Fruit fly (Drosophila melanogaster) whole organism, embryonic: Measurements from ENCODE around the gene IKKepsilon.
A peak's percentile ranks its signal among the peaks of the same experiment; 100 is the strongest.

Experiments used
- ATbp ChIP-seq: fragments of 200-800 bp; sonication (Bioruptor generic); optimal IDR thresholded peaks from 2 replicates; lab custom pipeline; 2017; ENCODE audit warnings: missing biosample characterization, mild to moderate bottlenecking, missing genetic modification characterization, missing genetic modification reagents
- Awh ChIP-seq: fragments of 200-800 bp; sonication (Bioruptor generic); IDR thresholded peaks from 2 replicates; pipeline ENCODE4, ENCODE4 v1.3.6; 2022; ENCODE audit warnings: missing biosample characterization, missing genetic modification characterization
- CG1024 ChIP-seq: fragments of 200-800 bp; sonication (Bioruptor generic); IDR thresholded peaks from 2 replicates; pipeline ENCODE4 v1.3.6; 2022; ENCODE audit warnings: missing biosample characterization, missing genetic modification characterization
- CG11085 ChIP-seq: fragments of 200-800 bp; sonication (Bioruptor generic); IDR thresholded peaks from 2 replicates; pipeline ENCODE4 v1.3.6; 2022; ENCODE audit warnings: missing biosample characterization, missing genetic modification characterization
- CG11398 ChIP-seq: fragments of 200-800 bp; sonication (Bioruptor generic); optimal IDR thresholded peaks from 2 replicates; lab custom pipeline; 2016; ENCODE audit warnings: missing biosample characterization, missing genetic modification characterization
- CG11504 ChIP-seq: fragments of 200-800 bp; sonication (Bioruptor generic); optimal IDR thresholded peaks from 3 replicates; lab custom pipeline; 2019; ENCODE audit warnings: missing biosample characterization, mild to moderate bottlenecking, missing genetic modification characterization, moderate library complexity
- CG12236 ChIP-seq: fragments of 200-800 bp; sonication (Bioruptor generic); optimal IDR thresholded peaks from 2 replicates; lab custom pipeline; 2016; ENCODE audit warnings: missing biosample characterization, missing genetic modification characterization
- CG13424 ChIP-seq: fragments of 200-800 bp; sonication (Bioruptor generic); optimal IDR thresholded peaks from 2 replicates; lab custom pipeline; 2019; ENCODE audit warnings: missing biosample characterization, mild to moderate bottlenecking, missing genetic modification characterization, moderate library complexity
- CG14710 ChIP-seq: fragments of 200-800 bp; sonication (Bioruptor generic); optimal IDR thresholded peaks from 3 replicates; lab custom pipeline; 2019; ENCODE audit warnings: missing biosample characterization, mild to moderate bottlenecking, missing genetic modification characterization, moderate library complexity
- CG15479 ChIP-seq: fragments of 200-800 bp; sonication (Bioruptor generic); optimal IDR thresholded peaks from 3 replicates; lab custom pipeline; 2019; ENCODE audit warnings: missing biosample characterization, mild to moderate bottlenecking, missing genetic modification characterization, moderate library complexity
- CG1602 ChIP-seq: fragments of 200-800 bp; sonication (Bioruptor generic); optimal IDR thresholded peaks from 3 replicates; lab custom pipeline; 2016; ENCODE audit warnings: missing biosample characterization, missing genetic modification characterization
- CG1603 ChIP-seq: fragments of 200-800 bp; sonication (Bioruptor generic); optimal IDR thresholded peaks from 2 replicates; lab custom pipeline; 2019; ENCODE audit warnings: missing biosample characterization, mild to moderate bottlenecking, missing genetic modification characterization, moderate library complexity
- CG17802 ChIP-seq: fragments of 200-800 bp; sonication (Bioruptor generic); optimal IDR thresholded peaks from 2 replicates; lab custom pipeline; 2018; ENCODE audit warnings: missing biosample characterization, mild to moderate bottlenecking, missing genetic modification characterization, moderate library complexity
- CG2712 ChIP-seq: fragments of 200-800 bp; optimal IDR thresholded peaks from 3 replicates; lab custom pipeline; 2019; ENCODE audit warnings: missing biosample characterization, mild to moderate bottlenecking, missing genetic modification characterization, moderate library complexity
- CG3065 ChIP-seq: fragments of 200-800 bp; sonication (Bioruptor generic); optimal IDR thresholded peaks from 2 replicates; lab custom pipeline; 2016; ENCODE audit warnings: missing biosample characterization, missing genetic modification characterization
- CG31224 ChIP-seq: fragments of 200-800 bp; sonication (Bioruptor generic); IDR thresholded peaks from 2 replicates; pipeline ENCODE4 v1.3.6; 2022; ENCODE audit warnings: missing biosample characterization, missing genetic modification characterization
- CG6654 ChIP-seq: fragments of 200-800 bp; sonication (Bioruptor generic); optimal IDR thresholded peaks from 2 replicates; lab custom pipeline; 2017; ENCODE audit warnings: missing biosample characterization, mild to moderate bottlenecking, missing genetic modification characterization
- CG6813 ChIP-seq: fragments of 200-800 bp; sonication (Bioruptor generic); optimal IDR thresholded peaks from 2 replicates; lab custom pipeline; 2017; ENCODE audit warnings: missing biosample characterization, missing genetic modification characterization, mild to moderate bottlenecking, moderate library complexity, missing genetic modification reagents
- CG7839 ChIP-seq: fragments of 200-800 bp; sonication (Bioruptor generic); optimal IDR thresholded peaks from 3 replicates; lab custom pipeline; 2018; ENCODE audit warnings: missing biosample characterization, mild to moderate bottlenecking, missing genetic modification characterization, moderate library complexity
- Chrac-16 ChIP-seq: fragments of 200-800 bp; sonication (Bioruptor generic); optimal IDR thresholded peaks from 3 replicates; lab custom pipeline; 2016; ENCODE audit warnings: missing biosample characterization, missing genetic modification characterization
- D19B ChIP-seq: fragments of 200-800 bp; sonication (Bioruptor generic); optimal IDR thresholded peaks from 2 replicates; lab custom pipeline; 2017; ENCODE audit warnings: missing biosample characterization, mild to moderate bottlenecking, missing genetic modification characterization
- Deaf1 ChIP-seq: fragments of 200-800 bp; optimal IDR thresholded peaks from 3 replicates; lab custom pipeline; 2019; ENCODE audit warnings: missing biosample characterization, mild to moderate bottlenecking, missing genetic modification characterization, moderate library complexity
- Eip74EF ChIP-seq, 2 experiments: fragments of 200-800 bp in 1 of 2; fragments of >200 bp in 1 of 2; sonication (Bioruptor generic) in 1 of 2; optimal IDR thresholded peaks; 2 replicates each; lab custom pipeline; 2017 to 2019; ENCODE audit warnings: missing biosample characterization in 2 of 2, missing genetic modification characterization in 2 of 2, mild to moderate bottlenecking in 1 of 2, moderate library complexity in 1 of 2
- Ets65A ChIP-seq: fragments of 200-800 bp; sonication (Bioruptor generic); peaks from one replicate; lab custom pipeline; 2016; ENCODE audit warnings: missing biosample characterization, missing genetic modification characterization
- Fer2 ChIP-seq: fragments of 200-800 bp; sonication (Bioruptor generic); optimal IDR thresholded peaks from 2 replicates; lab custom pipeline; 2018; ENCODE audit warnings: missing biosample characterization, mild to moderate bottlenecking, missing genetic modification characterization, moderate library complexity
- HLHmδ ChIP-seq: fragments of 200-800 bp; sonication (Bioruptor generic); optimal IDR thresholded peaks from 2 replicates; lab custom pipeline; 2018; ENCODE audit warnings: missing biosample characterization, mild to moderate bottlenecking, missing genetic modification characterization, moderate library complexity
- Myb ChIP-seq: fragments of 200-800 bp; sonication (Bioruptor generic); optimal IDR thresholded peaks from 2 replicates; lab custom pipeline; 2016; ENCODE audit warnings: missing biosample characterization, missing genetic modification characterization
- NFAT ChIP-seq: fragments of 200-800 bp; sonication (Bioruptor generic); IDR thresholded peaks from 2 replicates; pipeline ENCODE4 v1.3.6; 2022; ENCODE audit warnings: missing biosample characterization, missing genetic modification characterization
- Nf-YB ChIP-seq: fragments of 200-800 bp; sonication (Bioruptor generic); optimal IDR thresholded peaks from 3 replicates; lab custom pipeline; 2019; ENCODE audit warnings: missing biosample characterization, mild to moderate bottlenecking, missing genetic modification characterization, moderate library complexity
- Oaz ChIP-seq: fragments of 200-800 bp; sonication (Bioruptor generic); IDR thresholded peaks from 2 replicates; pipeline ENCODE4 v1.3.6; 2022; ENCODE audit warnings: missing biosample characterization, missing genetic modification characterization
- Poxn ChIP-seq: fragments of 200-800 bp; sonication (Bioruptor generic); IDR thresholded peaks from 2 replicates; pipeline ENCODE4 v1.3.6; 2022; ENCODE audit warnings: missing biosample characterization, missing genetic modification characterization
- Rfx ChIP-seq: fragments of 200-800 bp; sonication (Bioruptor generic); IDR thresholded peaks from 2 replicates; pipeline ENCODE4 v1.3.6; 2022; ENCODE audit warnings: missing biosample characterization, missing genetic modification characterization
- Sox102F ChIP-seq: fragments of 200-800 bp; sonication (Bioruptor generic); optimal IDR thresholded peaks from 2 replicates; lab custom pipeline; 2018; ENCODE audit warnings: missing biosample characterization, mild to moderate bottlenecking, missing genetic modification characterization, moderate library complexity
- TFAM ChIP-seq: fragments of 200-800 bp; sonication (Bioruptor generic); optimal IDR thresholded peaks from 2 replicates; lab custom pipeline; 2017; ENCODE audit warnings: missing biosample characterization, missing genetic modification characterization, inconsistent platforms
- Tbp ChIP-seq: fragments of >200 bp; optimal IDR thresholded peaks from 2 replicates; lab custom pipeline; 2018; ENCODE audit warnings: missing biosample characterization, missing genetic modification characterization
- amos ChIP-seq: fragments of 200-800 bp; sonication (Bioruptor generic); IDR thresholded peaks from 2 replicates; pipeline ENCODE4 v1.3.6; 2022; ENCODE audit warnings: missing biosample characterization, missing genetic modification characterization; ENCODE audit not compliant: partially characterized antibody
- dmrt11E ChIP-seq: fragments of 200-800 bp; sonication (Bioruptor generic); optimal IDR thresholded peaks from 3 replicates; lab custom pipeline; 2018; ENCODE audit warnings: missing biosample characterization, mild to moderate bottlenecking, missing genetic modification characterization, moderate library complexity
- emc ChIP-seq: fragments of 200-800 bp; sonication (Bioruptor generic); optimal IDR thresholded peaks from 2 replicates; lab custom pipeline; 2016; ENCODE audit warnings: missing biosample characterization, missing genetic modification characterization
- eyg ChIP-seq: fragments of 200-800 bp; sonication (Bioruptor generic); optimal IDR thresholded peaks from 3 replicates; lab custom pipeline; 2016; ENCODE audit warnings: missing biosample characterization, missing genetic modification characterization
- fu2 ChIP-seq: fragments of 200-800 bp; sonication (Bioruptor generic); optimal IDR thresholded peaks from 2 replicates; lab custom pipeline; 2016; ENCODE audit warnings: missing biosample characterization, missing genetic modification characterization
- grau ChIP-seq: fragments of 200-800 bp; optimal IDR thresholded peaks from 3 replicates; lab custom pipeline; 2019; ENCODE audit warnings: missing biosample characterization, mild to moderate bottlenecking, missing genetic modification characterization, moderate library complexity
- gsb-n ChIP-seq: fragments of 200-800 bp; sonication (Bioruptor generic); optimal IDR thresholded peaks from 3 replicates; lab custom pipeline; 2018; ENCODE audit warnings: missing biosample characterization, mild to moderate bottlenecking, missing genetic modification characterization
- her ChIP-seq: fragments of 200-800 bp; sonication (Bioruptor generic); optimal IDR thresholded peaks from 2 replicates; lab custom pipeline; 2016; ENCODE audit warnings: missing biosample characterization, missing genetic modification characterization
- ind ChIP-seq: fragments of 200-800 bp; sonication (Bioruptor generic); optimal IDR thresholded peaks from 3 replicates; lab custom pipeline; 2016; ENCODE audit warnings: missing biosample characterization, missing genetic modification characterization
- klu ChIP-seq: fragments of 200-800 bp; sonication (Bioruptor generic); IDR thresholded peaks from 2 replicates; pipeline ENCODE4 v1.3.6; 2022; ENCODE audit warnings: missing biosample characterization, missing genetic modification characterization
- lov ChIP-seq, 2 experiments: fragments of 200-800 bp in 1 of 2; fragments of >200 bp in 1 of 2; sonication (Bioruptor generic) in 1 of 2; IDR thresholded peaks in 1 of 2; optimal IDR thresholded peaks in 1 of 2; 2 replicates in 1 of 2; 3 replicates in 1 of 2; pipeline versions ENCODE4 v1.3.6 to Lab custom; 2017 to 2022; ENCODE audit warnings: missing biosample characterization in 1 of 2, missing genetic modification characterization in 1 of 2
- pum ChIP-seq: fragments of 200-800 bp; sonication (Bioruptor generic); optimal IDR thresholded peaks from 2 replicates; lab custom pipeline; 2016; ENCODE audit warnings: missing biosample characterization, missing genetic modification characterization
- ranshi ChIP-seq: fragments of 200-800 bp; sonication (Bioruptor generic); IDR thresholded peaks from 2 replicates; pipeline ENCODE4 v1.3.6; 2022; ENCODE audit warnings: missing biosample characterization, missing genetic modification characterization
- sug ChIP-seq: fragments of 200-800 bp; optimal IDR thresholded peaks from 2 replicates; lab custom pipeline; 2019; ENCODE audit warnings: missing biosample characterization, mild to moderate bottlenecking, missing genetic modification characterization, moderate library complexity
- unpg ChIP-seq: fragments of 200-800 bp; sonication (Bioruptor generic); optimal IDR thresholded peaks from 3 replicates; lab custom pipeline; 2018; ENCODE audit warnings: missing biosample characterization, mild to moderate bottlenecking, missing genetic modification characterization, moderate library complexity
- yki ChIP-seq: fragments of >200 bp; optimal IDR thresholded peaks from 3 replicates; lab custom pipeline; 2018

IKKepsilon gene

DNA sequence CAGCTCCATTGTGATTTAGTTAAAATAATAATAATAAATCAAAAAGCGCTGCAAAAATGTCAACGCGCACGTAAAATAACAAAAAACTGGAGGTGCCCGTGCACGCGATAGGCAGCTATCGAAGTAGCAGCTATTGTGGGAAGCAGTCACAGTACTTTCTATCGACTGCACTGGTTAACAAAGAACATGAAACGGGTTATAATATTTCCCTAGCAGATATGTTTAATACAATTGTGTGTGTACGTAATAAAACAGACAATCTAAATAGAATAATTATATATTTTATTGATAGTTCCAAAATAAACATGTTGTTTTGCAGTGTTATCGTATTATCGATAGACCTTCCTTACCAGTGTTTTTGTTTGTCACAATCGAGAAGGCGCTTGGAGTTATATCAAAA is at the start of gene IKKepsilon, which contains the start of gene CG31678 (continued):
- TF ChIP-seq CG7839 (tag; lab: Kevin White, UChicago) (peak; percentile 37), CG15479 (GFP tag; lab: Kevin White, UChicago) (no peak), ranshi (GFP tag; lab: Robert Waterston, UW) (0 out of 2 replicates have a peak, but pooled peaks have one; percentile 23), klu (GFP tag; lab: Robert Waterston, UW) (no peak), CG12236 (GFP tag; lab: Kevin White, UChicago) (no peak), Oaz (GFP tag; lab: Robert Waterston, UW) (no peak), NFAT (GFP tag; lab: Robert Waterston, UW) (no peak), Poxn (GFP tag; lab: Robert Waterston, UW) (no peak), Nf-YB (GFP tag; lab: Kevin White, UChicago) (no peak), Awh (GFP tag; lab: Robert Waterston, UW) (no peak), unpg (GFP tag; lab: Kevin White, UChicago) (peak; percentile 35), CG6813 (GFP tag; lab: Kevin White, UChicago) (no peak), lov (optimal IDR thresholded peaks at IDR 0.05; lab: Kevin White, UChicago) (no peak), lov (GFP tag; IDR thresholded peaks at IDR 0.05; lab: Robert Waterston, UW) (no peak), Fer2 (tag; lab: Kevin White, UChicago) (no peak), Ets65A (GFP tag; lab: Kevin White, UChicago) (peak; percentile 59), CG17802 (tag; lab: Kevin White, UChicago) (no peak), ind (GFP tag; lab: Kevin White, UChicago) (peak; percentile 47), CG31224 (GFP tag; lab: Robert Waterston, UW) (no peak; the same call in 1 of the 2 replicates), CG11085 (GFP tag; lab: Robert Waterston, UW) (no peak), fu2 (GFP tag; lab: Kevin White, UChicago) (no peak), emc (no peak), CG3065 (no peak), gsb-n (tag; lab: Kevin White, UChicago) (no peak), Tbp (GFP tag; lab: Kevin White, UChicago) (no peak), Chrac-16 (GFP tag; lab: Kevin White, UChicago) (peak; percentile 26), pum (GFP tag; lab: Kevin White, UChicago) (no peak), D19B (GFP tag; lab: Kevin White, UChicago) (no peak), sug (tag; lab: Kevin White, UChicago) (peak; percentile 30), grau (peak; percentile 58), CG14710 (tag; lab: Kevin White, UChicago) (peak; percentile 61), dmrt11E (tag; lab: Kevin White, UChicago) (peak; percentile 24), Myb (no peak), yki (lab: Kevin White, UChicago) (no peak), ATbp (GFP tag; lab: Kevin White, UChicago) (no peak), TFAM (GFP tag; lab: Kevin White, UChicago) (no peak), CG1603 (tag; lab: Kevin White, UChicago) (peak; percentile 64), Deaf1 (tag; lab: Kevin White, UChicago) (no peak), CG11504 (tag; lab: Kevin White, UChicago) (no peak), CG13424 (peak; percentile 33), Rfx (peak; percentile 59), Sox102F (GFP tag; lab: Kevin White, UChicago) (peak; percentile 47), CG6654 (GFP tag; lab: Kevin White, UChicago) (no peak), CG2712 (peak; percentile 58), her (GFP tag; lab: Kevin White, UChicago) (no peak), HLHmδ (GFP tag; lab: Kevin White, UChicago) (no peak), Eip74EF (GFP tag; optimal IDR thresholded peaks at IDR 0.05; lab: Kevin White, UChicago) (no peak), eyg (GFP tag; lab: Kevin White, UChicago) (no peak), amos (GFP tag; lab: Robert Waterston, UW) (peak; percentile 91), CG1602 (GFP tag; lab: Kevin White, UChicago) (peak; percentile 45), CG11398 (no peak), CG1024 (no peak)
